Worm (Caenorhabditis elegans) whole organism, early embryonic: Measurements from ENCODE around the gene mat-2.

Experiments used
- B0310.2 ChIP-seq: sonication (generic microtip); optimal IDR thresholded peaks from 2 replicates; lab custom pipeline; 2016; ENCODE audit warnings: mild to moderate bottlenecking, missing genetic modification characterization, missing compliant biosample characterization
- F13C5.2 ChIP-seq: sonication (generic microtip); optimal IDR thresholded peaks from 2 replicates; lab custom pipeline; 2017; ENCODE audit warnings: mild to moderate bottlenecking, missing genetic modification characterization, inconsistent platforms, missing compliant biosample characterization
- aly-1 ChIP-seq: sonication (generic microtip); optimal IDR thresholded peaks from 2 replicates; lab custom pipeline; 2016; ENCODE audit warnings: missing genetic modification characterization, missing compliant biosample characterization
- ama-1 ChIP-seq: fragments of 150-350 bp; optimal IDR thresholded peaks from 2 replicates; lab custom pipeline; 2014
- ceh-13 ChIP-seq: fragments of 200-800 bp; sonication (Bioruptor generic); optimal IDR thresholded peaks from 2 replicates; lab custom pipeline; 2018; ENCODE audit warnings: mild to moderate bottlenecking, missing genetic modification characterization, missing compliant biosample characterization
- ceh-36 ChIP-seq: sonication (generic microtip); optimal IDR thresholded peaks from 2 replicates; lab custom pipeline; 2016; ENCODE audit warnings: missing genetic modification characterization, inconsistent platforms, missing compliant biosample characterization
- ets-7 ChIP-seq: sonication (generic microtip); optimal IDR thresholded peaks from 2 replicates; lab custom pipeline; 2016; ENCODE audit warnings: missing genotype, missing genetic modification characterization, missing compliant biosample characterization
- flt-1 ChIP-seq: fragments of 200-800 bp; sonication (Bioruptor generic); IDR thresholded peaks from 2 replicates; pipeline ENCODE4 v1.3.6; 2022; ENCODE audit warnings: missing genetic modification characterization, missing compliant biosample characterization
- hmbx-1 ChIP-seq: sonication (generic microtip); optimal IDR thresholded peaks from 2 replicates; lab custom pipeline; 2016; ENCODE audit warnings: mild to moderate bottlenecking, missing genetic modification characterization, missing compliant biosample characterization
- hmg-4 ChIP-seq: fragments of 200-800 bp; sonication (Bioruptor generic); optimal IDR thresholded peaks from 2 replicates; lab custom pipeline; 2018; ENCODE audit warnings: mild to moderate bottlenecking, missing genetic modification characterization, missing compliant biosample characterization
- hnd-1 ChIP-seq: sonication (generic microtip); optimal IDR thresholded peaks from 2 replicates; lab custom pipeline; 2016; ENCODE audit warnings: missing genetic modification characterization, missing compliant biosample characterization
- pes-1 ChIP-seq: fragments of 200-800 bp; sonication (Bioruptor generic); IDR thresholded peaks from 2 replicates; pipeline ENCODE4 v1.3.6; 2022; ENCODE audit warnings: missing genetic modification reagents, missing genetic modification characterization, missing compliant biosample characterization
- scrt-1 ChIP-seq: fragments of 200-800 bp; sonication (Bioruptor generic); IDR thresholded peaks from 2 replicates; pipeline ENCODE4 v1.3.6; 2022; ENCODE audit warnings: missing genetic modification characterization, missing compliant biosample characterization
- sea-1 ChIP-seq: fragments of 200-800 bp; sonication (Bioruptor generic); conservative IDR thresholded peaks from 2 replicates; pipeline ENCODE4 v1.3.6; 2022; ENCODE audit warnings: missing genetic modification characterization, missing compliant biosample characterization
- tbx-11 ChIP-seq: fragments of 200-800 bp; sonication (Bioruptor generic); IDR thresholded peaks from 2 replicates; pipeline ENCODE4 v1.3.6; 2022; ENCODE audit warnings: missing genetic modification characterization, missing compliant biosample characterization
- tbx-37 ChIP-seq: fragments of 200-800 bp; sonication (Bioruptor generic); conservative IDR thresholded peaks from 2 replicates; pipeline ENCODE4 v1.3.6; 2022; ENCODE audit warnings: missing genetic modification reagents, missing genetic modification characterization, missing compliant biosample characterization
- tra-4 ChIP-seq: sonication (generic microtip); optimal IDR thresholded peaks from 2 replicates; lab custom pipeline; 2017; ENCODE audit warnings: missing genetic modification characterization, missing compliant biosample characterization

The mat-2 gene

DNA sequence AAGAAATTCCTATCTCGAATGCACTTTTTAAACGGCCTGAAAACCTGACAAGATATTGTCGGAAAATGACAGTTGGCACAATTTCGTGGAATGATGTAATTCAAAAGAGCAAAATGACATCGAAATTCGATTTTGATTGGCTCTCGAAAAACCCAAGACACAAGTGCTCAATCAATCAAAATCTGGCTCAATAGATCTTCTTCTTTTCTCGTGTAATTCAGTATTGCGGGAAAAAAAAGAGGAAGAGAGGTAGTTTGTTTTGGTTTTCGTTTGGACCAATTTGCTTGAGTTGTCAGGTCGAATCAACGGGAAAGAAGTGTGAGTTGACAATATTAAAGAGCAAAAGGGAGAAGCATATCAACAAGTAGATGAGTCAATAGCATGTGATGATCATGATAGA is 23.3 kb downstream of the mat-2 start:
- TF ChIP-seq tbx-37 (no peak), hnd-1 (no peak), pes-1 (GFP tag; lab: Robert Waterston, UW) (no peak), tra-4 (tag; lab: Kevin White, UChicago) (no peak), sea-1 (GFP tag; lab: Robert Waterston, UW) (no peak), hmbx-1 (no peak), hmg-4 (GFP tag; lab: Kevin White, UChicago) (no peak), tbx-11 (GFP tag; lab: Robert Waterston, UW) (no peak), flt-1 (GFP tag; lab: Robert Waterston, UW) (no peak), ceh-13 (GFP tag; lab: Kevin White, UChicago) (no peak), scrt-1 (GFP tag; lab: Robert Waterston, UW) (no peak), aly-1 (no peak), B0310.2 (tag; lab: Kevin White, UChicago) (no peak), F13C5.2 (tag; lab: Kevin White, UChicago) (no peak), ets-7 (tag; lab: Kevin White, UChicago) (no peak)

DNA sequence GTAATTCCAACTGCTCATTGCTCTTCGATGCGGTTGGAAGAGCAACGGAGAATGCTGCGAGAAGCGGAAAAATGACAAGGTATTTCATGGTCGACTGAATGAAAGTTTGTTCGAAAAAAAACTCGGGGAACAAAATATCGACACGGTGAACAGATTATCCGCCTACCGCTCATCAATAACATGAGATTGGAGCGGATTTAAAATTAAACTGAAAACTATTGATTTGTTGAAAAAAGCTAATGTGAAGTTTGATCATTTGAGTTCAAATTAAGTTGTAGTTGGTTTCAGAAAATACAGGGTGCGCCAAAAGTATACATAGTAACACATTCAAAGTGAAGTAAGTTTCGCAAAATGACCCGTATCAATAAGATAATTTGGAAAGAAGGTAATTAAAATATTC is 27.6 kb downstream of the mat-2 start, which contains the start of gene F40F8.4:
Gene F40F8.4 (minus strand): TSS at position 101 of the 400 bp plus-strand sequence.
- no peak for TF ChIP-seq scrt-1 (GFP tag; lab: Robert Waterston, UW)
- TF ChIP-seq hmg-4 (GFP tag; lab: Kevin White, UChicago), result no peak
- no peak for TF ChIP-seq ama-1 (lab: Kevin White, UChicago)
- TF ChIP-seq ets-7 (tag; lab: Kevin White, UChicago), result no peak
- TF ChIP-seq B0310.2 (tag; lab: Kevin White, UChicago), result no peak
- TF ChIP-seq ceh-13 (GFP tag; lab: Kevin White, UChicago), result no peak
- TF ChIP-seq sea-1 (GFP tag; lab: Robert Waterston, UW), result no peak
- no peak for TF ChIP-seq hnd-1
- no peak for TF ChIP-seq tbx-11 (GFP tag; lab: Robert Waterston, UW)
- no peak for TF ChIP-seq ceh-36 (tag; lab: Kevin White, UChicago)
- TF ChIP-seq aly-1, result no peak

DNA sequence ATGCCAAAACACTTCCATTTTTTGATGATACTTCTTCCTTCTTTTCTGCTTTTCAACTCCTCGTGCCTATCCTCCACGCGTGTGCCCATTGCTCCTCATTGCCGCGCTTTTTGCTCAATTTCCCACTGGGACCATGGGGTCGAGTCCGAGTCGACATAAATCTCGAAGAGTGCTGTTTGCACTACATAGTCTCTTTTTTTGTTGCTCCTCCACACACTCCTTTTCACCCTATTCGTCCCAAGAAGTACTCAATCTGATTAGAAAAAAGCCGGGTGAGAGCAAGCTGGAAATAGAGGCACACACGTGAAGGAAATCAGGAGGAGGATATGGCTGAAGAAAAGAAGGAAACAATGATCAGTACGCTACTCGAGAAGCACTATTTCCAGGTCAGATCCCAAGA is 30.1 kb downstream of the mat-2 start, which contains the start of gene arrd-6:
Gene arrd-6 (plus strand): TSS at position 169 of the 400 bp plus-strand sequence.
- TF ChIP-seq flt-1 (GFP tag; lab: Robert Waterston, UW) (no peak), tra-4 (tag; lab: Kevin White, UChicago) (no peak), B0310.2 (tag; lab: Kevin White, UChicago) (no peak), scrt-1 (GFP tag; lab: Robert Waterston, UW) (no peak), aly-1 (no peak), ets-7 (tag; lab: Kevin White, UChicago) (no peak), hmbx-1 (no peak)

DNA sequence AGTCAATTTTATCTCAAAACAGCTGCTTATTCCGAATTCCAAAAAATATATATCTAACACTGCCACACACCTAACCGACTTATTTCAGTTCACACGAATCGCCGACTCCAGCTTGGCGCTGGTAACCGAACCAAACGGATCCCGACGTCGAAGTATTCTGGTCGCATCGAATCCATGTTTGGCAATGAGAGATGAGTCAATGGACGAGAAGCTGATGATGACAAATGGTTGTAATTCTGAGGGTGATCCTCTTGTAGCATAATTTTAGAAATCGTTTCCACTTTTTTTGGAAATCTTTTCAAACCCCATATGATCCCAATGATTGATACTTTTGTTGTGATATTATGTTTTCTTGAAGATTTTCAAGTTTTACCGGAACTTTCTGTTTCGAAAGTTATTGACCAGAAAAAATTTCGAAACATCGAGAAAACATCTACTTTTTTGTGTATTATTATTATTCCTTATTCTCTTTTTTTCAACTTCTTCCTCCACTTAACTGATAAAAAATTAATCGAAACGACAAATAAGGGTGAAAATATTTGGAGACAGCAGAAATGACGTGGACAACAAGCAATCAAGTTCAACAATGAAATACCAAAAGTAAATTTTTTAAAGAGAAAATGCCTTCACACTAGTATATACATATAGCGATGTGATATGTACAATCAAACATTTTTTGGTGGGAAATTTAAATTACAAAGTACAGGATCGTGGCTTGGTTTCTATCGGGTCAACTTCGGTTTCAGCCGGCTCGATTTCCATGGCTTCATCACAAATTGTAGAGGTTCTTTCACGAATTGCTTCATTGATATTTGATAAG is 37.6 kb downstream of the mat-2 start:
- TF ChIP-seq tbx-37 (no peak), aly-1 (no peak), tra-4 (tag; lab: Kevin White, UChicago) (no peak), ets-7 (tag; lab: Kevin White, UChicago) (no peak), sea-1 (GFP tag; lab: Robert Waterston, UW) (no peak), scrt-1 (GFP tag; lab: Robert Waterston, UW) (no peak), pes-1 (GFP tag; lab: Robert Waterston, UW) (no peak), hmbx-1 (no peak), ceh-36 (tag; lab: Kevin White, UChicago) (no peak), flt-1 (GFP tag; lab: Robert Waterston, UW) (no peak), hmg-4 (GFP tag; lab: Kevin White, UChicago) (no peak), ama-1 (lab: Kevin White, UChicago) (no peak), B0310.2 (tag; lab: Kevin White, UChicago) (no peak)

DNA sequence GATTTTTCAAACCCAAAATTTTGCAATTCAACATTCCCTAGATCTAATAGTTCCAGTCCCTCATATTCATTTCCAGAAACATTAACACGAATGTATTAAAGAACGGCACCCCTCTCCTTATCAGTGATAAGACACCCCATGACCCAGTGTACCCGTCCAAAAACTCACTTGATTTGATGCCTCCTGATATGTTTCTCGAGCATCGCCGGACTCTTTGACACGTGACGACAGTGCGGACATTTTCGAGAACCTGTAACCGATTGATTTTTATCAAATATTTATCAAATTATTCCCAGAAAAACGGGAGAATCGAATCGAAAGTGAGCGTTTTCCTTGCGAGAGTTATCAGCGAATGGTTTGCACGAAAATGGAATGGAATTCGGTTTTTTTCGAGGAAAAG is 38.5 kb downstream of the mat-2 start:
- TF ChIP-seq hnd-1 (no peak), ets-7 (tag; lab: Kevin White, UChicago) (no peak), B0310.2 (tag; lab: Kevin White, UChicago) (no peak)

DNA sequence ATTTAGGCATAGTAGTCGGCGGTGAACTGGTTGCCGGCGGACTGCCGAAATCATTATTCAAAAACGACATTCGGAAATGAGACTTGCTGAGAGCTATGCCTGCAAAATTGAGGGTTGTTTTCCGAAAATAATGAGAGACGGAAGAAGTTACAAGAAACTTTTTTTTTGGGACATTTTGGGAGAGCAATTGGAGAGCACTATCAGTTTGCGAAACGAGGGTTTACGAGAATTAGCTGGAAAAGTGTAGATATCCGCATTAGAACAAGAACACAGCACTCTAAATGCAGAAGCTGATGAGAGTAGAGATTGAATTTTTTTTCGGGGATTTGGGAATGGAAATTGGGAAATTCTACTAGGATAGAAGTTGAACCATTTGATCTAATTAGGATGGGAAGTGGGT is 40.0 kb downstream of the mat-2 start, which contains the start of gene pqm-1:
Gene pqm-1 (minus strand): TSS at position 101 of the 400 bp plus-strand sequence.
- TF ChIP-seq aly-1, result no peak
- TF ChIP-seq tbx-37, result no peak

DNA sequence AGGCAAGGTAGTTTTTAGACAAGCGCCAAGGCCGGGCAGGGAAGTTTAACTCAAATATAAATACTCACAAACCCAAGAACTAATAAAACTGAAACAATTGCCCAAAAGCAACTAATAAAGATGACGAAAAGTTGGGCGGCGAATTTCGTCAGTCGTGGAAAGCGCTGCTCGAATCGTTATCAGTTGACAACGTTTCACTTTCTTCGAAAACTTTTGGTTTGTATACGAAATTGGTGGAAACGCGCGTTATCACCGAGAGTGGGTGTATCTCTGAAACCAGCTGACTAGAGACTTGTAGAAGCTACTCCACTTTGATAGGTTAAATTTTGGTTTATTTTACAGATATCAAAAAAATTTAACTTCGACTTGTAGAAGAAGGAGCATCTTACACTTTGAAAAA is 40.6 kb downstream of the mat-2 start:
- TF ChIP-seq ceh-36 (tag; lab: Kevin White, UChicago), result no peak
- TF ChIP-seq tbx-37, result no peak
- no peak for TF ChIP-seq ceh-13 (GFP tag; lab: Kevin White, UChicago)
- TF ChIP-seq F13C5.2 (tag; lab: Kevin White, UChicago), result no peak
- no peak for TF ChIP-seq tbx-11 (GFP tag; lab: Robert Waterston, UW)
- TF ChIP-seq scrt-1 (GFP tag; lab: Robert Waterston, UW), result no peak
- TF ChIP-seq B0310.2 (tag; lab: Kevin White, UChicago), result no peak
- no peak for TF ChIP-seq ets-7 (tag; lab: Kevin White, UChicago)
- no peak for TF ChIP-seq aly-1
- no peak for TF ChIP-seq hmg-4 (GFP tag; lab: Kevin White, UChicago)
- no peak for TF ChIP-seq hnd-1
- TF ChIP-seq sea-1 (GFP tag; lab: Robert Waterston, UW), result no peak
- no peak for TF ChIP-seq pes-1 (GFP tag; lab: Robert Waterston, UW)
- TF ChIP-seq flt-1 (GFP tag; lab: Robert Waterston, UW), result no peak
- TF ChIP-seq hmbx-1, result no peak
- TF ChIP-seq ama-1 (lab: Kevin White, UChicago), result no peak
